Fruit fly (Drosophila melanogaster) whole organism, wandering third instar larva: Measurements from ENCODE around the gene CG31404.

ENCODE experiments used
- CrebA ChIP-seq: fragments of 200-800 bp; sonication (Bioruptor generic); optimal IDR thresholded peaks from 2 replicates; lab custom pipeline; 2016; ENCODE audit warnings: missing biosample characterization, mild to moderate bottlenecking, missing genetic modification characterization, borderline replicate concordance
- Dif ChIP-seq: fragments of 200-275, 200-300 bp; sonication (Bioruptor generic); optimal IDR thresholded peaks from 2 replicates; lab custom pipeline; 2018; ENCODE audit warnings: missing biosample characterization, missing genetic modification characterization; ENCODE audit not compliant: partially characterized antibody
- Mio ChIP-seq: sonication (Bioruptor generic); optimal IDR thresholded peaks from 2 replicates; lab custom pipeline; 2016; ENCODE audit warnings: missing biosample characterization, missing genetic modification characterization
- Vsx2 ChIP-seq: fragments of 200-300, 225-300 bp; sonication (Bioruptor generic); optimal IDR thresholded peaks from 2 replicates; lab custom pipeline; 2018; ENCODE audit warnings: missing biosample characterization, missing genetic modification characterization; ENCODE audit not compliant: partially characterized antibody
- br ChIP-seq: fragments of 200-800 bp; sonication (Bioruptor generic); optimal IDR thresholded peaks from 2 replicates; lab custom pipeline; 2016; ENCODE audit warnings: missing biosample characterization, missing genetic modification characterization
- dmrt93B ChIP-seq: fragments of 200-800 bp; sonication (Bioruptor generic); optimal IDR thresholded peaks from 2 replicates; lab custom pipeline; 2018; ENCODE audit warnings: missing biosample characterization, mild to moderate bottlenecking, missing genetic modification characterization
- dsf ChIP-seq: sonication (Bioruptor generic); optimal IDR thresholded peaks from 2 replicates; lab custom pipeline; 2016; ENCODE audit warnings: missing biosample characterization, missing genetic modification characterization, borderline replicate concordance
- fru ChIP-seq: fragments of 200-800 bp; sonication (Bioruptor generic); optimal IDR thresholded peaks from 3 replicates; lab custom pipeline; 2016; ENCODE audit warnings: missing biosample characterization, mild to moderate bottlenecking, missing genetic modification characterization
- h ChIP-seq: fragments of 200-800 bp; sonication (Bioruptor generic); optimal IDR thresholded peaks from 3 replicates; lab custom pipeline; 2016; ENCODE audit warnings: missing biosample characterization, mild to moderate bottlenecking, missing genetic modification characterization
- pan ChIP-seq: fragments of >200 bp; optimal IDR thresholded peaks from 2 replicates; lab custom pipeline; 2017
- psq ChIP-seq: fragments of 200-800 bp; sonication (Bioruptor generic); optimal IDR thresholded peaks from 3 replicates; lab custom pipeline; 2017; ENCODE audit warnings: missing biosample characterization, mild to moderate bottlenecking, missing genetic modification characterization, moderate library complexity
- rgr ChIP-seq: fragments of 200-800 bp; sonication (Bioruptor generic); optimal IDR thresholded peaks from 3 replicates; lab custom pipeline; 2016; ENCODE audit warnings: missing biosample characterization, mild to moderate bottlenecking, missing genetic modification characterization
- tai ChIP-seq: sonication (Bioruptor generic); optimal IDR thresholded peaks from 2 replicates; lab custom pipeline; 2016; ENCODE audit warnings: missing biosample characterization, missing genetic modification characterization
- usp ChIP-seq: fragments of >200 bp; optimal IDR thresholded peaks from 2 replicates; lab custom pipeline; 2017; ENCODE audit warnings: missing biosample characterization, missing genetic modification characterization

DNA sequence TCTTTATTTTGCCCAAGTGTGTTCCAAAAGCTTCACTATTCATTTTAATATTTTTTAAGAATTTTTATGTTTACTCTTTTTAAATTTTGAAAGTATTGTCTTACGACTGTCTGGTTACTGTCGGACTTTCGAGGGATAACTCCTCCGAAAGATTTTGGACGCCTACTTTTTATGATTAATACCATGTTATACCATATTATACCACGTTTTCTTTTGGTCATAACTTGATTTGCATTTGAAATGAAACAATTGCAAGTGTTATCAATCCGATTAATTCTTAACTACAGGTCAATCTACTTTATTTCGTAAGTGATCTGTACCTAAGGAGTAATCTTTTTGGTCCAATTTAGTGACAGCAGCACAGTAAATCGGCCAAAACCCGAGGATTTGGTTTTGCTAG is at the start of gene CG31404:
- TF ChIP-seq psq (GFP tag; lab: Kevin White, UChicago) (no peak), fru (GFP tag; lab: Kevin White, UChicago) (no peak), usp (no peak), Mio (GFP tag; lab: Kevin White, UChicago) (no peak), tai (GFP tag; lab: Kevin White, UChicago) (no peak), br (GFP tag; lab: Kevin White, UChicago) (no peak), Dif (no peak), rgr (no peak), dsf (GFP tag; lab: Kevin White, UChicago) (no peak), Vsx2 (no peak), dmrt93B (GFP tag; lab: Kevin White, UChicago) (no peak), pan (lab: Kevin White, UChicago) (no peak), CrebA (GFP tag; lab: Kevin White, UChicago) (no peak), h (GFP tag; lab: Kevin White, UChicago) (no peak)
